Fruit fly (Drosophila melanogaster): ENCODE measurements around the gene CG13408.

dm6 chr3R:22071628-22072027, 8.6 kb upstream of the CG13408 start:
- TF ChIP-seq CG10348 (GFP tag; IDR thresholded peaks at IDR 0.05) = no peak
- TF ChIP-seq EcR (GFP tag; optimal IDR thresholded peaks at IDR 0.05) = no peak
- TF ChIP-seq gl (tag; optimal IDR thresholded peaks at IDR 0.05) = no peak
- TF ChIP-seq CG9948 (tag; optimal IDR thresholded peaks at IDR 0.05) = no peak

Measured in whole organism, pupa.